Worm (Caenorhabditis elegans) whole organism, mixed stage, embryonic: ENCODE results near the gene grd-16.

Source experiments
- M03D4.4 ChIP-seq: sonication (generic microtip); optimal IDR thresholded peaks from 2 replicates; lab custom pipeline; 2017; ENCODE audit warnings: mild to moderate bottlenecking, missing genetic modification characterization, missing compliant biosample characterization
- bed-3 ChIP-seq: fragments of 200-800 bp; sonication (Bioruptor generic); optimal IDR thresholded peaks from 3 replicates; lab custom pipeline; 2018; ENCODE audit warnings: mild to moderate bottlenecking, missing genetic modification characterization, moderate library complexity, missing compliant biosample characterization
- ceh-43 ChIP-seq: fragments of 200-800 bp; sonication (Bioruptor generic); optimal IDR thresholded peaks from 2 replicates; lab custom pipeline; 2018; ENCODE audit warnings: mild to moderate bottlenecking, missing genetic modification characterization, moderate library complexity, missing compliant biosample characterization
- elt-1 ChIP-seq: sonication (generic microtip); optimal IDR thresholded peaks from 2 replicates; lab custom pipeline; 2017; ENCODE audit warnings: missing genetic modification characterization, mild to moderate bottlenecking, missing compliant biosample characterization, antibody characterized with exemption, moderate library complexity, borderline replicate concordance; ENCODE audit not compliant: insufficient read depth
- hlh-1 ChIP-seq: fragments of 150-350 bp; optimal IDR thresholded peaks from 2 replicates; lab custom pipeline; 2014; ENCODE audit warnings: missing biosample characterization, missing genetic modification reagents, missing genetic modification characterization
- lin-13 ChIP-seq: fragments of 150-350 bp; optimal IDR thresholded peaks from 2 replicates; lab custom pipeline; 2014; ENCODE audit warnings: missing biosample characterization, missing genetic modification characterization
- lin-32 ChIP-seq: fragments of 200-800 bp; sonication (Bioruptor generic); optimal IDR thresholded peaks from 2 replicates; lab custom pipeline; 2018; ENCODE audit warnings: mild to moderate bottlenecking, missing genetic modification characterization, missing compliant biosample characterization
- mep-1 ChIP-seq: fragments of 150-350 bp; optimal IDR thresholded peaks from 2 replicates; lab custom pipeline; 2017; ENCODE audit warnings: missing biosample characterization, missing genetic modification reagents, missing genetic modification characterization, inconsistent platforms
- mls-2 ChIP-seq: sonication (generic microtip); optimal IDR thresholded peaks from 2 replicates; lab custom pipeline; 2016; ENCODE audit warnings: mild to moderate bottlenecking, missing genetic modification characterization, moderate library complexity, missing compliant biosample characterization
- snpc-4 ChIP-seq: fragments of 150-350 bp; optimal IDR thresholded peaks from 2 replicates; lab custom pipeline; 2014; ENCODE audit warnings: missing biosample characterization, missing genetic modification characterization
- tbx-8 ChIP-seq: fragments of 200-800 bp; sonication (Bioruptor generic); optimal IDR thresholded peaks from 2 replicates; lab custom pipeline; 2018; ENCODE audit warnings: mild to moderate bottlenecking, missing genetic modification characterization, moderate library complexity, missing compliant biosample characterization
- unc-39 ChIP-seq: fragments of 150-350 bp; optimal IDR thresholded peaks from 2 replicates; lab custom pipeline; 2014; ENCODE audit warnings: missing biosample characterization, missing genetic modification characterization
- unc-62 ChIP-seq: fragments of 150-350 bp; optimal IDR thresholded peaks from 2 replicates; lab custom pipeline; 2014; ENCODE audit warnings: missing biosample characterization, missing genetic modification reagents, missing genetic modification characterization

- no peak for TF ChIP-seq snpc-4
- TF ChIP-seq elt-1 (tag; lab: Kevin White, UChicago): no peak
- TF ChIP-seq unc-62 (GFP tag; lab: Kevin White, UChicago): no peak
- no peak for TF ChIP-seq mep-1
- TF ChIP-seq bed-3 (GFP tag; lab: Kevin White, UChicago): no peak
- no peak for TF ChIP-seq lin-13 (tag; lab: Kevin White, UChicago)
- no peak for TF ChIP-seq M03D4.4 (tag; lab: Kevin White, UChicago)
- no peak for TF ChIP-seq ceh-43 (GFP tag; lab: Kevin White, UChicago)
- TF ChIP-seq unc-39: no peak
- TF ChIP-seq tbx-8: no peak
- TF ChIP-seq hlh-1 (tag; lab: Kevin White, UChicago): no peak
- no peak for TF ChIP-seq lin-32 (GFP tag; lab: Kevin White, UChicago)
- TF ChIP-seq mls-2 (tag; lab: Kevin White, UChicago): no peak
Observed at ce11 chrIV:2464156-2464555, 12.3 kb upstream of the grd-16 start, which contains the start of gene ilys-3.
